Worm (Caenorhabditis elegans): Measurements from ENCODE around the gene rol-6.
A peak's percentile ranks its signal among the peaks of the same experiment; 100 is the strongest.

The rol-6 gene

ce11 chrII:8733627-8734026 lies 777 bp downstream of the rol-6 start:
- TF ChIP-seq unc-86 (tag; optimal IDR thresholded peaks at IDR 0.05) (no peak), unc-55 (GFP tag; optimal IDR thresholded peaks at IDR 0.05) (no peak), K09A11.1 (tag; optimal IDR thresholded peaks at IDR 0.05; ENCODE audit: insufficient read depth) (no peak), eyg-1 (tag; optimal IDR thresholded peaks at IDR 0.05) (no peak), ahr-1 (tag; optimal IDR thresholded peaks at IDR 0.05) (no peak), odd-2 (tag; optimal IDR thresholded peaks at IDR 0.05) (no peak), ceh-45 (GFP tag; IDR thresholded peaks at IDR 0.05) (no peak), pha-4 (tag; optimal IDR thresholded peaks at IDR 0.05) (no peak), ceh-18 (tag; optimal IDR thresholded peaks at IDR 0.05) (no peak), npax-4 (tag; optimal IDR thresholded peaks at IDR 0.05) (no peak), ref-2 (tag; optimal IDR thresholded peaks at IDR 0.05) (no peak), hlh-30 (tag; optimal IDR thresholded peaks at IDR 0.05; ENCODE audit: insufficient read depth) (no peak), sox-2 (GFP tag; IDR thresholded peaks at IDR 0.05) (no peak), ceh-30 (tag; optimal IDR thresholded peaks at IDR 0.05) (no peak), sox-4 (tag; optimal IDR thresholded peaks at IDR 0.05) (no peak), hlh-15 (tag; optimal IDR thresholded peaks at IDR 0.05) (no peak)

ce11 chrII:8737456-8737855 lies 4.6 kb downstream of the rol-6 start, which contains the start of gene idpb-4:
Gene idpb-4 (minus strand): TSS chrII:8737556.
- no peak for TF ChIP-seq pha-4 (tag; optimal IDR thresholded peaks at IDR 0.05)
- no peak for TF ChIP-seq hlh-8 (tag; optimal IDR thresholded peaks at IDR 0.05)
- no peak for TF ChIP-seq ceh-22 (tag; optimal IDR thresholded peaks at IDR 0.05)
- TF ChIP-seq ceh-14 (tag; optimal IDR thresholded peaks at IDR 0.05) = no peak
- no peak for TF ChIP-seq ceh-18 (tag; optimal IDR thresholded peaks at IDR 0.05)

ce11 chrII:8738244-8738643 lies 5.4 kb downstream of the rol-6 start:
- TF ChIP-seq pros-1 (tag; optimal IDR thresholded peaks at IDR 0.05) (no peak), ceh-19 (GFP tag; optimal IDR thresholded peaks at IDR 0.05) (no peak), Y22D7AL.16 (tag; optimal IDR thresholded peaks at IDR 0.05) (no peak), ceh-14 (tag; optimal IDR thresholded peaks at IDR 0.05) (no peak), tbx-2 (tag; optimal IDR thresholded peaks at IDR 0.05) (no peak), elt-2 (tag; optimal IDR thresholded peaks at IDR 0.05) (peak; percentile 23)

- TF ChIP-seq ceh-19 (GFP tag; optimal IDR thresholded peaks at IDR 0.05) = no peak
- no peak for TF ChIP-seq nhr-232 (tag; optimal IDR thresholded peaks at IDR 0.05)
- TF ChIP-seq ztf-16 (tag; optimal IDR thresholded peaks at IDR 0.05) = no peak
- no peak for TF ChIP-seq unc-86 (tag; optimal IDR thresholded peaks at IDR 0.05)
- no peak for TF ChIP-seq Y22D7AL.16 (tag; optimal IDR thresholded peaks at IDR 0.05)
- TF ChIP-seq unc-42 (tag; optimal IDR thresholded peaks at IDR 0.05) = no peak
- TF ChIP-seq ets-4 (tag; optimal IDR thresholded peaks at IDR 0.05) = no peak
- TF ChIP-seq pag-3 (tag; optimal IDR thresholded peaks at IDR 0.05; ENCODE audit: borderline replicate concordance) = no peak
- no peak for TF ChIP-seq pqm-1 (tag; optimal IDR thresholded peaks at IDR 0.05)
- TF ChIP-seq ceh-18 (tag; optimal IDR thresholded peaks at IDR 0.05) = no peak
- no peak for TF ChIP-seq ceh-22 (tag; optimal IDR thresholded peaks at IDR 0.05)
- TF ChIP-seq pat-9 (tag; optimal IDR thresholded peaks at IDR 0.05) = no peak
- no peak for TF ChIP-seq madf-2 (tag; optimal IDR thresholded peaks at IDR 0.05)
- TF ChIP-seq C38D4.7 (GFP tag; optimal IDR thresholded peaks at IDR 0.05) = no peak
Observed at ce11 chrII:8738955-8739354, 6.1 kb downstream of the rol-6 start.

- TF ChIP-seq elt-2 (tag; optimal IDR thresholded peaks at IDR 0.05) (peak; percentile 95), pqm-1 (tag; optimal IDR thresholded peaks at IDR 0.05) (no peak)
Observed at ce11 chrII:8740326-8740949, 7.6 kb downstream of the rol-6 start.

Data from whole organism, late embryonic.